Fruit fly (Drosophila melanogaster): ENCODE measurements around the gene nAChRbeta3.

DNA sequence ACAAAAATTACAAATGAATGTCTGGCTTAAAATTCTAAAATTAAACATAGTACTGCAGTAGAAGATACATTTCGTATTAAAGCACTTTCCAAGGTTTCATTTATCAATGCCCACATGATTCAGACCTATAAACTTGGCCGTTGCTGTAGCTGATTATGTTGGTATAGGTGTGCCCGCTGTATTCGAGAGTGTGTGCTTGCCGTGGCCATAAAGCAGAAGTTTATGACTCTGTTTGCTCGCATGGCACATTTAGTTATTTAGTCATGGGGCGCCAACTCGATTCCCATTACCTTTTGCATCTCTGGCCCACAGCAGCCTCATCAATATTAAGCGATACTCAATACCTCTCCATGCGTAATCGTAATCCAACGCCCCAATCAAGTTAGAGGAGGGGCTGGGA, 31.9 kb upstream of the nAChRbeta3 start:
- TF ChIP-seq CTCF (optimal IDR thresholded peaks at IDR 0.05) (no peak), CG8478 (optimal IDR thresholded peaks at IDR 0.05) (no peak)

Data from S2 (cell line).